Fruit fly (Drosophila melanogaster) whole organism, embryonic: ENCODE measurements around the gene CG42240.

ENCODE experiments used
- B-H2 ChIP-seq: fragments of 200-800 bp; sonication (Bioruptor generic); optimal IDR thresholded peaks from 2 replicates; lab custom pipeline; 2018; ENCODE audit warnings: missing biosample characterization, mild to moderate bottlenecking, missing genetic modification characterization
- CG11456 ChIP-seq: fragments of 200-800 bp; sonication (Bioruptor generic); IDR thresholded peaks from 3 replicates; pipeline ENCODE4 v1.3.6; 2022; ENCODE audit warnings: missing biosample characterization, missing genetic modification characterization
- CG11695 ChIP-seq: fragments of 200-800 bp; sonication (Bioruptor generic); IDR thresholded peaks from 3 replicates; pipeline ENCODE4 v1.3.6; 2022; ENCODE audit warnings: missing biosample characterization, missing genetic modification characterization
- CG12744 ChIP-seq: fragments of 200-800 bp; sonication (Bioruptor generic); optimal IDR thresholded peaks from 2 replicates; lab custom pipeline; 2016; ENCODE audit warnings: missing biosample characterization, missing genetic modification characterization
- CG14710 ChIP-seq: fragments of 200-800 bp; sonication (Bioruptor generic); optimal IDR thresholded peaks from 3 replicates; lab custom pipeline; 2019; ENCODE audit warnings: missing biosample characterization, mild to moderate bottlenecking, missing genetic modification characterization, moderate library complexity
- CG15479 ChIP-seq: fragments of 200-800 bp; sonication (Bioruptor generic); optimal IDR thresholded peaks from 3 replicates; lab custom pipeline; 2019; ENCODE audit warnings: missing biosample characterization, mild to moderate bottlenecking, missing genetic modification characterization, moderate library complexity
- CG15601 ChIP-seq: fragments of 200-800 bp; sonication (Bioruptor generic); optimal IDR thresholded peaks from 3 replicates; lab custom pipeline; 2019; ENCODE audit warnings: missing biosample characterization, mild to moderate bottlenecking, missing genetic modification characterization, moderate library complexity
- CG1602 ChIP-seq: fragments of 200-800 bp; sonication (Bioruptor generic); optimal IDR thresholded peaks from 3 replicates; lab custom pipeline; 2016; ENCODE audit warnings: missing biosample characterization, missing genetic modification characterization
- CG16779 ChIP-seq: fragments of 200-800 bp; sonication (Bioruptor generic); IDR thresholded peaks from 2 replicates; pipeline ENCODE4 v1.3.6; 2022; ENCODE audit warnings: missing biosample characterization, missing genetic modification characterization
- CG17912 ChIP-seq: fragments of 200-800 bp; sonication (Bioruptor generic); optimal IDR thresholded peaks from 2 replicates; lab custom pipeline; 2018; ENCODE audit warnings: missing biosample characterization, mild to moderate bottlenecking, missing genetic modification characterization
- CG2202 ChIP-seq: fragments of 200-800 bp; sonication (Bioruptor generic); optimal IDR thresholded peaks from 2 replicates; lab custom pipeline; 2018; ENCODE audit warnings: missing biosample characterization, mild to moderate bottlenecking, missing genetic modification characterization
- CG4617 ChIP-seq: fragments of 200-800 bp; sonication (Bioruptor generic); optimal IDR thresholded peaks from 3 replicates; lab custom pipeline; 2016; ENCODE audit warnings: missing biosample characterization, missing genetic modification characterization, borderline replicate concordance
- CG4854 ChIP-seq: fragments of 200-800 bp; sonication (Bioruptor generic); optimal IDR thresholded peaks from 2 replicates; lab custom pipeline; 2016; ENCODE audit warnings: missing biosample characterization, missing genetic modification characterization, inconsistent platforms
- CG7556 ChIP-seq: fragments of 200-800 bp; sonication (Bioruptor generic); optimal IDR thresholded peaks from 2 replicates; lab custom pipeline; 2017; ENCODE audit warnings: missing biosample characterization, mild to moderate bottlenecking, missing genetic modification characterization
- CG7987 ChIP-seq: fragments of 200-800 bp; sonication (Bioruptor generic); optimal IDR thresholded peaks from 2 replicates; lab custom pipeline; 2018; ENCODE audit warnings: missing biosample characterization, mild to moderate bottlenecking, missing genetic modification characterization, moderate library complexity
- CG9727 ChIP-seq: fragments of 200-800 bp; sonication (Bioruptor generic); optimal IDR thresholded peaks from 3 replicates; lab custom pipeline; 2017; ENCODE audit warnings: missing biosample characterization, mild to moderate bottlenecking, missing genetic modification characterization
- CG9876 ChIP-seq: fragments of 200-800 bp; sonication (Bioruptor generic); optimal IDR thresholded peaks from 2 replicates; lab custom pipeline; 2016; ENCODE audit warnings: missing biosample characterization, missing genetic modification characterization
- CG9932 ChIP-seq: fragments of 200-800 bp; sonication (Bioruptor generic); IDR thresholded peaks from 2 replicates; pipeline ENCODE4 v1.3.6; 2022; ENCODE audit warnings: missing biosample characterization, missing genetic modification characterization
- Dll ChIP-seq: fragments of 200-800 bp; sonication (Bioruptor generic); IDR thresholded peaks from 4 replicates; pipeline ENCODE4 v1.3.6; 2022; ENCODE audit warnings: missing biosample characterization, missing genetic modification characterization; ENCODE audit not compliant: partially characterized antibody
- Hmr ChIP-seq: fragments of 200-800 bp; sonication (Bioruptor generic); optimal IDR thresholded peaks from 3 replicates; lab custom pipeline; 2017; ENCODE audit warnings: mild to moderate bottlenecking, missing biosample characterization, missing genetic modification reagents, missing genetic modification characterization
- MBD-R2 ChIP-seq: fragments of 200-800 bp; sonication (Bioruptor generic); IDR thresholded peaks from 2 replicates; pipeline ENCODE4 v1.3.6; 2022; ENCODE audit warnings: missing biosample characterization, missing genetic modification characterization
- Med ChIP-seq: fragments of 200-800 bp; sonication (Bioruptor generic); peaks from one replicate; lab custom pipeline; 2016; ENCODE audit warnings: missing biosample characterization, missing genetic modification characterization, mild to moderate bottlenecking, inconsistent platforms, moderate library complexity
- Neu2 ChIP-seq: fragments of 200-800 bp; sonication (Bioruptor generic); optimal IDR thresholded peaks from 3 replicates; lab custom pipeline; 2016; ENCODE audit warnings: missing biosample characterization, missing genetic modification characterization, borderline replicate concordance
- Nf-YA ChIP-seq: fragments of 200-800 bp; sonication (Bioruptor generic); IDR thresholded peaks from 2 replicates; pipeline ENCODE4 v1.3.6; 2022; ENCODE audit warnings: missing biosample characterization, missing genetic modification characterization
- Rx ChIP-seq: fragments of 200-800 bp; sonication (Bioruptor generic); IDR thresholded peaks from 2 replicates; pipeline ENCODE4 v1.3.6; 2022; ENCODE audit warnings: missing biosample characterization, missing genetic modification characterization
- Ssrp ChIP-seq: fragments of 200-800 bp; sonication (Bioruptor generic); optimal IDR thresholded peaks from 2 replicates; lab custom pipeline; 2018; ENCODE audit warnings: missing biosample characterization, mild to moderate bottlenecking, missing genetic modification characterization, moderate library complexity
- Tbp ChIP-seq: fragments of >200 bp; optimal IDR thresholded peaks from 2 replicates; lab custom pipeline; 2018; ENCODE audit warnings: missing biosample characterization, missing genetic modification characterization
- Xbp1 ChIP-seq: fragments of 200-800 bp; sonication (Bioruptor generic); optimal IDR thresholded peaks from 3 replicates; lab custom pipeline; 2016; ENCODE audit warnings: missing biosample characterization, mild to moderate bottlenecking, missing genetic modification characterization
- YL-1 ChIP-seq: fragments of 200-800 bp; sonication (Bioruptor generic); optimal IDR thresholded peaks from 3 replicates; lab custom pipeline; 2017; ENCODE audit warnings: missing biosample characterization, mild to moderate bottlenecking, missing genetic modification characterization
- ab ChIP-seq: fragments of 200-800 bp; sonication (Bioruptor generic); optimal IDR thresholded peaks from 2 replicates; lab custom pipeline; 2016; ENCODE audit warnings: missing biosample characterization, missing genetic modification characterization
- bowl ChIP-seq: fragments of 200-800 bp; sonication (Bioruptor generic); IDR thresholded peaks from 2 replicates; pipeline ENCODE4 v1.3.6; 2022; ENCODE audit warnings: missing biosample characterization, missing genetic modification characterization
- cas ChIP-seq: fragments of 200-800 bp; sonication (Bioruptor generic); IDR thresholded peaks from 2 replicates; pipeline ENCODE4 v1.3.6; 2022; ENCODE audit warnings: missing biosample characterization, missing genetic modification characterization
- crol ChIP-seq: fragments of 200-800 bp; sonication (Bioruptor generic); IDR thresholded peaks from 2 replicates; pipeline ENCODE4 v1.3.6; 2022; ENCODE audit warnings: missing biosample characterization, missing genetic modification characterization
- disco-r ChIP-seq: fragments of 200-800 bp; sonication (Bioruptor generic); optimal IDR thresholded peaks from 2 replicates; lab custom pipeline; 2016; ENCODE audit warnings: missing biosample characterization, missing genetic modification characterization
- gsb ChIP-seq: fragments of 200-800 bp; sonication (Bioruptor generic); IDR thresholded peaks from 2 replicates; pipeline ENCODE4 v1.3.6; 2022; ENCODE audit warnings: missing biosample characterization, missing genetic modification characterization
- hkb ChIP-seq, 2 experiments: fragments of 200-800 bp in 1 of 2; fragments of >200 bp in 1 of 2; sonication (Bioruptor generic) in 1 of 2; IDR thresholded peaks in 1 of 2; optimal IDR thresholded peaks in 1 of 2; 2 replicates each; pipeline versions ENCODE4 v1.3.6 to Lab custom; 2017 to 2022; ENCODE audit warnings: missing biosample characterization in 1 of 2, missing genetic modification characterization in 1 of 2
- ind ChIP-seq: fragments of 200-800 bp; sonication (Bioruptor generic); optimal IDR thresholded peaks from 3 replicates; lab custom pipeline; 2016; ENCODE audit warnings: missing biosample characterization, missing genetic modification characterization
- klu ChIP-seq: fragments of 200-800 bp; sonication (Bioruptor generic); IDR thresholded peaks from 2 replicates; pipeline ENCODE4 v1.3.6; 2022; ENCODE audit warnings: missing biosample characterization, missing genetic modification characterization
- kni ChIP-seq: fragments of 200-800 bp; sonication (Bioruptor generic); optimal IDR thresholded peaks from 3 replicates; lab custom pipeline; 2017; ENCODE audit warnings: mild to moderate bottlenecking, missing biosample characterization, missing genetic modification reagents, missing genetic modification characterization
- lmd ChIP-seq: fragments of 200-800 bp; sonication (Bioruptor generic); IDR thresholded peaks from 2 replicates; pipeline ENCODE4 v1.3.6; 2022; ENCODE audit warnings: missing biosample characterization, missing genetic modification characterization
- nau ChIP-seq: fragments of 200-800 bp; sonication (Bioruptor generic); optimal IDR thresholded peaks from 3 replicates; lab custom pipeline; 2017; ENCODE audit warnings: missing biosample characterization, mild to moderate bottlenecking, missing genetic modification characterization, missing genetic modification reagents
- otp ChIP-seq: fragments of 200-800 bp; sonication (Bioruptor generic); IDR thresholded peaks from 3 replicates; pipeline ENCODE4, ENCODE4 v1.3.6; 2022; ENCODE audit warnings: missing biosample characterization, missing genetic modification characterization
- pho ChIP-seq: fragments of 200-800 bp; sonication (Bioruptor generic); optimal IDR thresholded peaks from 2 replicates; lab custom pipeline; 2016; ENCODE audit warnings: missing biosample characterization, missing genetic modification characterization
- psq ChIP-seq: fragments of 200-800 bp; sonication (Bioruptor generic); optimal IDR thresholded peaks from 2 replicates; lab custom pipeline; 2017; ENCODE audit warnings: missing biosample characterization, missing genetic modification characterization
- rib ChIP-seq: fragments of 200-800 bp; sonication (Bioruptor generic); IDR thresholded peaks from 2 replicates; pipeline ENCODE4 v1.3.6; 2022; ENCODE audit warnings: missing biosample characterization, missing genetic modification characterization
- seq ChIP-seq: fragments of 200-800 bp; sonication (Bioruptor generic); IDR thresholded peaks from 2 replicates; pipeline ENCODE4 v1.3.6; 2022; ENCODE audit warnings: missing biosample characterization, missing genetic modification characterization
- sna ChIP-seq: fragments of 200-800 bp; sonication (Bioruptor generic); IDR thresholded peaks from 2 replicates; pipeline ENCODE4 v1.3.6; 2022; ENCODE audit warnings: missing biosample characterization, missing genetic modification characterization; ENCODE audit not compliant: partially characterized antibody
- ssp ChIP-seq: fragments of 200-800 bp; sonication (Bioruptor generic); IDR thresholded peaks from 2 replicates; pipeline ENCODE4 v1.3.6; 2022; ENCODE audit warnings: missing biosample characterization, missing genetic modification characterization
- ttk ChIP-seq: fragments of 200-800 bp; sonication (Bioruptor generic); IDR thresholded peaks from 2 replicates; pipeline ENCODE4 v2.1.2; 2022; ENCODE audit warnings: missing biosample characterization, missing genetic modification characterization
- vnd ChIP-seq: fragments of 200-800 bp; sonication (Bioruptor generic); IDR thresholded peaks from 3 replicates; pipeline ENCODE4 v1.3.6; 2022; ENCODE audit warnings: missing biosample characterization, missing genetic modification characterization; ENCODE audit not compliant: partially characterized antibody
- yki ChIP-seq: fragments of >200 bp; optimal IDR thresholded peaks from 3 replicates; lab custom pipeline; 2018

Gene CG42240

dm6 chrX:6287842-6288241 is 42.8 kb upstream of the CG42240 start, which contains the start of the genes Top3beta and wuho (continued):
- TF ChIP-seq yki (no peak), CG15479 (GFP tag; lab: Kevin White, UChicago) (peak; percentile 90), ssp (GFP tag; lab: Robert Waterston, UW) (peak; percentile 46; the same call in 1 of the 2 replicates), Tbp (GFP tag; lab: Kevin White, UChicago) (no peak), CG1602 (GFP tag; lab: Kevin White, UChicago) (no peak), klu (GFP tag; lab: Robert Waterston, UW) (no peak), CG2202 (tag; lab: Kevin White, UChicago) (no peak), vnd (peak; percentile 52; the same call in 1 of the 3 replicates), CG4854 (GFP tag; lab: Kevin White, UChicago) (no peak), CG11456 (GFP tag; lab: Robert Waterston, UW) (peak; percentile 66; the same call in 1 of the 3 replicates), lmd (GFP tag; lab: Robert Waterston, UW) (no peak), B-H2 (GFP tag; lab: Kevin White, UChicago) (peak; percentile 62), CG11695 (GFP tag; lab: Robert Waterston, UW) (no peak), CG7556 (GFP tag; lab: Kevin White, UChicago) (no peak), ttk (GFP tag; lab: Robert Waterston, UW) (no peak), bowl (GFP tag; lab: Robert Waterston, UW) (no peak), CG12744 (GFP tag; lab: Kevin White, UChicago) (peak; percentile 4), disco-r (no peak), seq (GFP tag; lab: Robert Waterston, UW) (no peak), cas (GFP tag; lab: Robert Waterston, UW) (no peak), psq (GFP tag; lab: Kevin White, UChicago) (no peak), otp (GFP tag; lab: Robert Waterston, UW) (no peak), CG9932 (GFP tag; lab: Robert Waterston, UW) (peak; percentile 54), crol (GFP tag; lab: Robert Waterston, UW) (no peak), sna (GFP tag; lab: Robert Waterston, UW) (peak; percentile 70), ind (peak; percentile 23), CG17912 (GFP tag; lab: Kevin White, UChicago) (peak; percentile 62), YL-1 (GFP tag; lab: Kevin White, UChicago) (peak; percentile 93), CG7987 (GFP tag; lab: Kevin White, UChicago) (peak; percentile 65), Ssrp (tag; lab: Kevin White, UChicago) (no peak), CG4617 (GFP tag; lab: Kevin White, UChicago) (peak; percentile 97), nau (no peak), MBD-R2 (peak; percentile 98), Hmr (GFP tag; lab: Kevin White, UChicago) (peak; percentile 75), CG9727 (no peak), CG14710 (tag; lab: Kevin White, UChicago) (peak; percentile 74), Med (GFP tag; lab: Kevin White, UChicago) (peak; percentile 91), rib (no peak), Xbp1 (GFP tag; lab: Kevin White, UChicago) (peak; percentile 60), hkb (optimal IDR thresholded peaks at IDR 0.05; lab: Kevin White, UChicago) (no peak), hkb (GFP tag; IDR thresholded peaks at IDR 0.05; lab: Robert Waterston, UW) (no peak), Rx (GFP tag; lab: Robert Waterston, UW) (no peak), CG16779 (no peak), CG9876 (GFP tag; lab: Kevin White, UChicago) (peak; percentile 15), Nf-YA (GFP tag; lab: Robert Waterston, UW) (no peak), pho (GFP tag; lab: Kevin White, UChicago) (peak; percentile 57), Dll (GFP tag; lab: Robert Waterston, UW) (peak; percentile 68; the same call in 3 of the 4 replicates), kni (no peak), ab (no peak), gsb (GFP tag; lab: Robert Waterston, UW) (no peak), Neu2 (GFP tag; lab: Kevin White, UChicago) (no peak), CG15601 (tag; lab: Kevin White, UChicago) (no peak)
